Worm (Caenorhabditis elegans) whole organism, late embryonic: ENCODE measurements around the gene dpy-13.
"Not testable (repeated sequence)": the region's sequence is repeated elsewhere in the genome, so short reads cannot be mapped to it uniquely, and the experiment has no call there.

ENCODE experiments used
- C38D4.7 ChIP-seq: fragments of 200-800 bp; sonication (Bioruptor generic); optimal IDR thresholded peaks from 2 replicates; lab custom pipeline; 2018; ENCODE audit warnings: mild to moderate bottlenecking, missing genetic modification characterization, moderate library complexity, missing compliant biosample characterization
- K02D7.2 ChIP-seq: sonication (generic microtip); optimal IDR thresholded peaks from 2 replicates; lab custom pipeline; 2017; ENCODE audit warnings: mild to moderate bottlenecking, missing genetic modification characterization, missing compliant biosample characterization
- K09A11.1 ChIP-seq: sonication (generic microtip); optimal IDR thresholded peaks from 2 replicates; lab custom pipeline; 2017; ENCODE audit warnings: antibody characterized with exemption, mild to moderate bottlenecking, missing genetic modification characterization, missing compliant biosample characterization; ENCODE audit not compliant: insufficient read depth
- ama-1 ChIP-seq: fragments of 150-350 bp; optimal IDR thresholded peaks from 2 replicates; lab custom pipeline; 2014
- ceh-19 ChIP-seq: fragments of 200-800 bp; sonication (Bioruptor generic); optimal IDR thresholded peaks from 2 replicates; lab custom pipeline; 2018; ENCODE audit warnings: mild to moderate bottlenecking, missing genetic modification characterization, missing compliant biosample characterization
- ceh-30 ChIP-seq: fragments of 150-350 bp; optimal IDR thresholded peaks from 2 replicates; lab custom pipeline; 2014; ENCODE audit warnings: missing biosample characterization, missing genetic modification characterization
- ceh-34 ChIP-seq: sonication (generic microtip); optimal IDR thresholded peaks from 2 replicates; lab custom pipeline; 2016; ENCODE audit warnings: mild to moderate bottlenecking, missing genetic modification characterization, missing compliant biosample characterization
- ceh-45 ChIP-seq: fragments of 200-800 bp; sonication (Bioruptor generic); IDR thresholded peaks from 2 replicates; pipeline ENCODE4 v1.3.6; 2022; ENCODE audit warnings: missing genetic modification reagents, missing genetic modification characterization, missing compliant biosample characterization
- ceh-9 ChIP-seq: sonication (generic microtip); optimal IDR thresholded peaks from 2 replicates; lab custom pipeline; 2016; ENCODE audit warnings: mild to moderate bottlenecking, missing genetic modification characterization, inconsistent platforms, missing compliant biosample characterization
- che-1 ChIP-seq: sonication (generic microtip); optimal IDR thresholded peaks from 2 replicates; lab custom pipeline; 2016; ENCODE audit warnings: mild to moderate bottlenecking, missing genetic modification characterization, missing compliant biosample characterization
- eyg-1 ChIP-seq: sonication (generic microtip); optimal IDR thresholded peaks from 2 replicates; lab custom pipeline; 2016; ENCODE audit warnings: missing genotype, missing genetic modification characterization, missing compliant biosample characterization
- fax-1 ChIP-seq: sonication (generic microtip); optimal IDR thresholded peaks from 2 replicates; lab custom pipeline; 2016; ENCODE audit warnings: missing genotype, missing genetic modification characterization, missing compliant biosample characterization
- fkh-10 ChIP-seq: fragments of 150-350 bp; optimal IDR thresholded peaks from 2 replicates; lab custom pipeline; 2014; ENCODE audit warnings: missing biosample characterization, missing genetic modification reagents, missing genetic modification characterization
- fkh-6 ChIP-seq: sonication (generic microtip); optimal IDR thresholded peaks from 2 replicates; lab custom pipeline; 2016; ENCODE audit warnings: missing genetic modification characterization, missing compliant biosample characterization
- gmeb-2 ChIP-seq: sonication (generic microtip); optimal IDR thresholded peaks from 2 replicates; lab custom pipeline; 2016; ENCODE audit warnings: missing genetic modification characterization, inconsistent platforms, missing compliant biosample characterization
- hlh-15 ChIP-seq: sonication (generic microtip); optimal IDR thresholded peaks from 2 replicates; lab custom pipeline; 2016; ENCODE audit warnings: missing genetic modification characterization, missing compliant biosample characterization
- nhr-11 ChIP-seq: fragments of 150-350 bp; optimal IDR thresholded peaks from 2 replicates; lab custom pipeline; 2014; ENCODE audit warnings: missing biosample characterization, missing genetic modification characterization
- nhr-232 ChIP-seq: sonication (generic microtip); optimal IDR thresholded peaks from 2 replicates; lab custom pipeline; 2016; ENCODE audit warnings: missing genetic modification characterization, missing compliant biosample characterization
- npax-4 ChIP-seq: sonication (generic microtip); optimal IDR thresholded peaks from 2 replicates; lab custom pipeline; 2016; ENCODE audit warnings: missing genetic modification characterization, missing compliant biosample characterization
- pax-1 ChIP-seq: fragments of 150-350 bp; optimal IDR thresholded peaks from 2 replicates; lab custom pipeline; 2014; ENCODE audit warnings: missing biosample characterization, missing genetic modification characterization
- pqm-1 ChIP-seq: sonication (generic microtip); optimal IDR thresholded peaks from 2 replicates; lab custom pipeline; 2016; ENCODE audit warnings: missing genetic modification characterization, missing compliant biosample characterization
- pros-1 ChIP-seq: fragments of 150-350 bp; optimal IDR thresholded peaks from 2 replicates; lab custom pipeline; 2014; ENCODE audit warnings: missing biosample characterization, missing genetic modification reagents, missing genetic modification characterization
- ref-2 ChIP-seq: sonication (generic microtip); optimal IDR thresholded peaks from 2 replicates; lab custom pipeline; 2016; ENCODE audit warnings: missing genetic modification characterization, missing compliant biosample characterization
- sdc-2 ChIP-seq: sonication (generic microtip); optimal IDR thresholded peaks from 2 replicates; lab custom pipeline; 2016; ENCODE audit warnings: missing genotype, missing genetic modification characterization, missing compliant biosample characterization
- sox-4 ChIP-seq: sonication (generic microtip); optimal IDR thresholded peaks from 2 replicates; lab custom pipeline; 2017; ENCODE audit warnings: mild to moderate bottlenecking, missing genetic modification characterization, inconsistent platforms, missing compliant biosample characterization
- tbx-2 ChIP-seq: sonication (generic microtip); optimal IDR thresholded peaks from 2 replicates; lab custom pipeline; 2016; ENCODE audit warnings: missing genetic modification characterization, missing compliant biosample characterization
- ttx-3 ChIP-seq: sonication (generic microtip); optimal IDR thresholded peaks from 2 replicates; lab custom pipeline; 2016; ENCODE audit warnings: missing genetic modification reagents, missing genetic modification characterization, missing compliant biosample characterization
- unc-55 ChIP-seq: sonication (generic microtip); optimal IDR thresholded peaks from 2 replicates; lab custom pipeline; 2017; ENCODE audit warnings: missing biosample characterization, missing genetic modification reagents, missing genetic modification characterization
- zip-5 ChIP-seq: sonication (generic microtip); optimal IDR thresholded peaks from 2 replicates; lab custom pipeline; 2016; ENCODE audit warnings: missing genetic modification characterization, missing compliant biosample characterization
- ztf-16 ChIP-seq: sonication (generic microtip); optimal IDR thresholded peaks from 2 replicates; lab custom pipeline; 2017; ENCODE audit warnings: missing genetic modification characterization, missing compliant biosample characterization

Gene dpy-13

DNA sequence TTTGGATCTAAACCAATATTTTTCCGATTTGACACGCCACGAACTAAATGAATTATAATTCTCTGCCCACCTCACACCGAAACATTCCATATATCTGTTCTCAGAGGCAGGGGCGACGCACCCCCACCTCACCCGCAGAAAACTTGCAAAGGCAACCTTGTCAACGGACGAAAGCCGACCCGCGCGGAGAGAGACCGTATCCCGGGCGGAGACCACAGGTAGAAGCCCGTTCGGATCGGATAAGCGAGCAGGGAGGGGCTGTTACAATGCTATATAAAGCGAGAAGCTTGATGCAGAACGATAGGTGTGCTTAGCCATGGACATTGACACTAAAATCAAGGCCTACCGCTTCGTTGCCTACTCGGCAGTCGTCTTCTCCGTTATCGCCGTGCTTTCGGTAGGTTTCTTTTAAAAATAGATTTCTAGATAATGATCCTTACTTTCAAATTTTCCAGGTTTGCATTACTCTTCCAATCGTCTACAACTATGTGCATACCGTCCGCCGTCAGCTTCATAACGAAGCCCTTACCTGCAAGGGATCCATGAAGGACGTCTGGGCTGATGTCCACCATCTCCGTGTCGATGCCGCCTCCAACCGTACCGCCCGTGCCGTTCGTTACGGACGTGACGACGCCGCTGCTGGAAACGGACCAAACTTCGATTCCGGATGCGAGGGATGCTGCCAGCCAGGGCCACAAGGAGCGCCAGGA lies at the start of gene dpy-13, which contains the start of gene zipt-2.2:
TSS of gene dpy-13 (plus strand) at position 300 of the 710 bp plus-strand sequence.
TSS of gene zipt-2.2 (minus strand) at position 51 of the 710 bp plus-strand sequence.
- TF ChIP-seq sdc-2 (tag; lab: Kevin White, UChicago) (no peak), ama-1 (no peak), pros-1 (no peak), npax-4 (no peak), fkh-6 (tag; lab: Kevin White, UChicago) (no peak), nhr-11 (tag; lab: Kevin White, UChicago) (no peak), pqm-1 (tag; lab: Kevin White, UChicago) (no peak), unc-55 (GFP tag; lab: Kevin White, UChicago) (no peak), ztf-16 (no peak), ceh-45 (no peak), ceh-34 (no peak), gmeb-2 (tag; lab: Kevin White, UChicago) (no peak), C38D4.7 (GFP tag; lab: Kevin White, UChicago) (no peak)

DNA sequence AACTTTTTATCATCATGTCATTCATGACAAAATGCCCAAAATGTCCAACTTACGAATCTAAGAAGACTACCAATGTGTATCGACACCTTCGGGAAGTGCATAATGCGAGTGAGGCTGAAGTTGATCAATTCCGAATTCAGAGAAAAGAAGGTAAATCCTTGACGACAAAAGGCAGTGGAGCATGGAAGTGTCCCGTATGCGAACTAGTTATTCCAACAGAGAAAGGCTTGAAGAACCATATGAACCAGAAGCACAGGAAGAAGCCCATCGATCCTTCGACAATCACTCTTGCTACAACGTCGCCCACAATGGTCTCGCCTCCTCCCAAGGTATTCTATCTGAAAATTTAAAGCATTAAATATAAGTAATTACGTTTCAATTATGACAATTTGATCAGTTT lies 49.3 kb upstream of the dpy-13 start, which contains the start of gene K08D10.11:
TSS of gene K08D10.11 (minus strand) at position 101 of the 400 bp plus-strand sequence.
- TF ChIP-seq fkh-10 (GFP tag; lab: Kevin White, UChicago); che-1 (tag; lab: Kevin White, UChicago); ama-1: not testable (repeated sequence)
- TF ChIP-seq, all 69 proteins: peak for 0; not testable (repeated sequence) for 69

ce11 chrIV:4196729-4197128 lies 38.7 kb upstream of the dpy-13 start, which contains the start of gene K06B9.6:
Gene K06B9.6, minus strand, starts transcription at chrIV:4196829.
- TF ChIP-seq sox-4 (tag; lab: Kevin White, UChicago); zip-5; eyg-1 (tag; lab: Kevin White, UChicago): not testable (repeated sequence)

DNA sequence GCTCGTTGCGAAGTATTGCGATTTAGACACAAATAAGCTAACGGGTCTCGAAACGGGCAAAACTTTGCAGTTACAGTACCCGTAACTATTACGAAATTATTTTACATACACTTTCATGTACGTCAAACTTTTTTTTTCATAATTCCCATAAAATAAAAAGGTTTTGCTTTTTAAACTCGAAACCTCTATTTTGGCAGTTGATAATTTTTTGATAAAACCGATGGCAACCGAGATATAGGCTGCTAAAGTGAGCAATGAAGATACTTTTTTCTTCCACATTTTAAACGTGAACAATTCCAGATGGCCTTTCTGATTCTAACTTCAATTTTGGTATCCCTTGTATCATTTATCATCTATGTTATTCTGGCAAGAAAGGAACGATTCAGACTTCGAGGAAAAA lies 38.2 kb upstream of the dpy-13 start, which contains the start of gene cyp-25A6:
TSS of gene cyp-25A6 (plus strand) at position 301 of the 400 bp plus-strand sequence.
- not testable (repeated sequence) for TF ChIP-seq ttx-3, ref-2, sdc-2 (tag; lab: Kevin White, UChicago)

DNA sequence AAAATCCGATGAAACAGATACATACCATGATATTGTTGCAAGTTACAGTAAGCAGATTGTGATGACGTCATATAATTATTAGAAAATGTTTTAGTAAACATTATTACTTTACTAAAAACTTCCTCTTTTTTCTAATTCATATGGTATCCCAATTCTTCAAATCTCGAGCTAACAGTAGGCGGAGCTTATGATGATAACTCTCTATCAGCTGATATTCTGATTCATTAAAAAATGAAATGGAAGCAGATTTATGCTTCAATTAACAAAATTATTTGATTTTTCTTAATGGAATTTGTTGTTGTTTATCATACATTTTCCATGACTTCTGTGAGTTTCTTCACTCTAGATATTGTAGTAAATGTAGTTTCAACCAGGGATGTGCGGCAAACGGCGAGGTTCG lies 31.1 kb upstream of the dpy-13 start, which contains the start of gene pax-2:
TSS of gene pax-2 (minus strand) at position 101 of the 400 bp plus-strand sequence.
- no peak for TF ChIP-seq hlh-15 (tag; lab: Kevin White, UChicago)
- TF ChIP-seq pax-1 (tag; lab: Kevin White, UChicago), result no peak
- TF ChIP-seq pros-1, result no peak

ce11 chrIV:4207088-4207487 lies 28.3 kb upstream of the dpy-13 start, which contains the start of gene osgn-1:
Gene osgn-1, plus strand, starts transcription at chrIV:4207388.
- no peak for TF ChIP-seq npax-4
- TF ChIP-seq ceh-30 (tag; lab: Kevin White, UChicago), result no peak
- TF ChIP-seq ceh-19 (GFP tag; lab: Kevin White, UChicago), result no peak
- TF ChIP-seq K02D7.2 (tag; lab: Kevin White, UChicago), result no peak
- TF ChIP-seq nhr-232 (tag; lab: Kevin White, UChicago), result no peak
- TF ChIP-seq fax-1 (tag; lab: Kevin White, UChicago), result no peak

DNA sequence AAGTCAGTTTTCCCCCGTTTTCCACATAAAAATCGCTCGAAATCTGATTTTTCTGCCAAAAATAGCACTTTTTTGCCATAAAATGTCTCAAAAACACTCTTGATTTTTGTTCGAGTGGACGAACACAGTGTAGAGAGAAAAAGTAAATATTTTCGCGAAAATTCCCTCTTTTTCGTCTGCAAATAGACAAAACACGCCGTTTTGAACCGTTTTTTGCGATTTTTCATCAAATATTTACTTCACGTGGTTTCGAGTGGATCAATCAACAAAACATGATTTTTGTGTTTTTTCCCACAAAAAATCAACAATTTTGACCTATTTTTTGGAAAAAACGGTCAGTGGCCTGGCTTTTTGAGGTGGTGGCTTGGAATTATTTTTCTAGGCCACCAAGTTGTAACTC lies 26.3 kb upstream of the dpy-13 start:
- no peak for TF ChIP-seq fkh-10 (GFP tag; lab: Kevin White, UChicago)
- TF ChIP-seq K09A11.1, result no peak
- no peak for TF ChIP-seq nhr-232 (tag; lab: Kevin White, UChicago)
- no peak for TF ChIP-seq ceh-9 (tag; lab: Kevin White, UChicago)
- TF ChIP-seq tbx-2 (tag; lab: Kevin White, UChicago), result no peak
